Worm (Caenorhabditis elegans) whole organism, mixed stage, embryonic: ENCODE results near the gene ZK721.4.

Experiments used
- ceh-43 ChIP-seq: fragments of 200-800 bp; sonication (Bioruptor generic); optimal IDR thresholded peaks from 2 replicates; lab custom pipeline; 2018; ENCODE audit warnings: mild to moderate bottlenecking, missing genetic modification characterization, moderate library complexity, missing compliant biosample characterization
- cnd-1 ChIP-seq: fragments of 200-800 bp; sonication (Bioruptor generic); optimal IDR thresholded peaks from 2 replicates; lab custom pipeline; 2018; ENCODE audit warnings: mild to moderate bottlenecking, missing genetic modification characterization, missing compliant biosample characterization
- drap-1 ChIP-seq: fragments of 200-800 bp; sonication (Bioruptor generic); optimal IDR thresholded peaks from 3 replicates; lab custom pipeline; 2018; ENCODE audit warnings: mild to moderate bottlenecking, missing genetic modification characterization, missing compliant biosample characterization
- flh-1 ChIP-seq: fragments of 200-800 bp; sonication (Bioruptor generic); optimal IDR thresholded peaks from 2 replicates; lab custom pipeline; 2018; ENCODE audit warnings: mild to moderate bottlenecking, missing genetic modification characterization, moderate library complexity, missing compliant biosample characterization
- lin-13 ChIP-seq: fragments of 150-350 bp; optimal IDR thresholded peaks from 2 replicates; lab custom pipeline; 2014; ENCODE audit warnings: missing biosample characterization, missing genetic modification characterization
- nhr-76 ChIP-seq: sonication (generic microtip); optimal IDR thresholded peaks from 2 replicates; lab custom pipeline; 2017; ENCODE audit warnings: missing biosample characterization, missing genetic modification characterization
- sem-2 ChIP-seq: fragments of 200-800 bp; sonication (Bioruptor generic); optimal IDR thresholded peaks from 2 replicates; lab custom pipeline; 2018; ENCODE audit warnings: mild to moderate bottlenecking, missing genetic modification characterization, missing compliant biosample characterization
- snpc-4 ChIP-seq: fragments of 150-350 bp; optimal IDR thresholded peaks from 2 replicates; lab custom pipeline; 2014; ENCODE audit warnings: missing biosample characterization, missing genetic modification characterization
- ztf-11 ChIP-seq: fragments of 150-350 bp; optimal IDR thresholded peaks from 2 replicates; lab custom pipeline; 2014; ENCODE audit warnings: missing biosample characterization, missing genetic modification characterization

- no peak for TF ChIP-seq ceh-43 (GFP tag; lab: Kevin White, UChicago)
- TF ChIP-seq drap-1 (GFP tag; lab: Kevin White, UChicago), result no peak
- TF ChIP-seq cnd-1, result no peak
- no peak for TF ChIP-seq sem-2 (GFP tag; lab: Kevin White, UChicago)
- no peak for TF ChIP-seq lin-13 (tag; lab: Kevin White, UChicago)
- no peak for TF ChIP-seq nhr-76 (tag; lab: Kevin White, UChicago)
- TF ChIP-seq ztf-11, result no peak
- TF ChIP-seq flh-1 (GFP tag; lab: Kevin White, UChicago), result no peak
- TF ChIP-seq snpc-4 (tag; lab: Kevin White, UChicago), result no peak
Observed at ce11 chrX:8789014-8789506, 10.4 kb downstream of the ZK721.4 start, which contains the start of gene unc-27.
